Worm (Caenorhabditis elegans) whole organism, dauer: Measurements from ENCODE around the gene ZK945.6.

ENCODE experiments used
- unc-62 ChIP-seq: sonication (generic microtip); optimal IDR thresholded peaks from 2 replicates; lab custom pipeline; 2017; ENCODE audit warnings: missing biosample characterization, missing genetic modification reagents, missing genetic modification characterization

Gene ZK945.6

DNA sequence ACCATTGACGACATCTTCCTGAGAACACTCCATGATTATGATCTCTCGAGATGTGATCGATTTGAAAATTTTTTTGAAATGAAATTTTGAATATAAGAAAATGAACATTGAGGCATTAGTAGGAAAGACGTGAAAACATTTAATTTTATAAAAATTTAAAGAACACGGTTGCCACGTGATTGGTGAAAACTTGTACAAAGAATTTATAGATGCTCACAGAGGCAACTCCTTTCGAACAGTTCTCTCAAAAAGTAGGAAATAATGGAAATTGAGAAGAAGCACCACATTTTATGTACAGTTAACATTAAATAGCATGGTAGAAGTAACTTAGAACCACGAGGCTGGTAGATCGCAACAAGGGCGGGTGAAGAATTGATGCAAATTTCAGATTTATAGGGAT lies at the start of gene ZK945.6:
Gene ZK945.6 (minus strand): TSS at position 101 of the 400 bp plus-strand sequence.
- no peak for TF ChIP-seq unc-62 (GFP tag; lab: Kevin White, UChicago)

DNA sequence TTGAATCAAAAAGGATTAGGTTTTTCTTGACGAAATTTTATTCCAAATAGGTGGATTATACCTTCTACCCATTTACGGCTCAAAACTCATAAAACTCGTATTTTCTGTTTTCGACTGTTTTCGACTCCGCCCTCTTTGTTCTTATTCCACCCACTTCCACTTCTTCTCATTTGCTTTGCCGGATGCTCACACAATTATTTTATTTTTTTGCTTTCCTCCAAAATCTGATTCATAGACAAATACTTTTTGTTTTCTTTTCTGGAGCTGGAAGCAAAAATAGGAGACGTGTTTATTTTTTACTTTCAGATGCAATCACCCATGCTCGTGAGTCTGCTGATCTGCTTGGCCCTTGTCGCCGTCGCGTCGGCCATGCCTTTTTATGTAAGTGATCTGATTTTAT lies 48.3 kb upstream of the ZK945.6 start, which contains the start of gene nlp-63:
Gene nlp-63 (plus strand): TSS at position 301 of the 400 bp plus-strand sequence.
- no peak for TF ChIP-seq unc-62 (GFP tag; lab: Kevin White, UChicago)

DNA sequence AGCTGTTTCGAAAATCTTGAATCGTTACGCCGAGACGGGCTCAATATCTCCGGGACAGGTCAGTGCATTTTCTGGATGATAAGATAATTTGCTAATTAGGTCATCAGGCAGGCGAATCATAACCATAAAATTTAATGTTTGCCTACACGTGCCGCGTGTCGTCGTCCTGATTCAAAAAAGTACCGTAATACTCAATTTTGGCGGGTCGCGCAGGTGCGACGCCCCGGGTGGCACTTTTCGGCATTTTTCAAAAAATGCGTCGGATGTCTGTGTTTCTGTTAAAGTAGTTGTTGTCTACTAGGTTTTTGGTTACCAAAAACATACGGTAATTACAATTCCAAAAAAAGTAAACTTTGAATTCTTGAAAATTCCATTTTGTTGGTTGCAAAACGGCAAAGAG lies 40.7 kb upstream of the ZK945.6 start:
- TF ChIP-seq unc-62 (GFP tag; lab: Kevin White, UChicago) = no peak

DNA sequence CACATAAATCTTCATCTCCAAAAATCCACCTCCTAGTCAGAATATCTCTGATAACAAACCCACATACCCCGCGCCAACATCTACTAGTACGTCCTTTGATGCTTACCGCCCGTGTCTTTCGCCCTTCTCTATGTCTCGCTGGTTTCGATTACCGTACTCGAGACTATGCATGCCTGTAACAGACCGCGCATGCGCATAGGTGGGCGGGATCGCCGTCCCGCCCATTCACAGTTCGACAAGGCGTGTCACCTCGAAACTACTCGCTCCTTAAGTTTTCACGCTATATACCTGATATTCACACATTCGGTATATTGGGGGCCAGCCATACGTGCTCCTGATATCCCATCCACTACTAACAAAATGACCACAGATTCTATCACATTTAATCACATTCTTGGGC lies 39.7 kb upstream of the ZK945.6 start, which contains the start of gene pax-3:
Gene pax-3 (plus strand): TSS at position 83 of the 400 bp plus-strand sequence.
- no peak for TF ChIP-seq unc-62 (GFP tag; lab: Kevin White, UChicago)

DNA sequence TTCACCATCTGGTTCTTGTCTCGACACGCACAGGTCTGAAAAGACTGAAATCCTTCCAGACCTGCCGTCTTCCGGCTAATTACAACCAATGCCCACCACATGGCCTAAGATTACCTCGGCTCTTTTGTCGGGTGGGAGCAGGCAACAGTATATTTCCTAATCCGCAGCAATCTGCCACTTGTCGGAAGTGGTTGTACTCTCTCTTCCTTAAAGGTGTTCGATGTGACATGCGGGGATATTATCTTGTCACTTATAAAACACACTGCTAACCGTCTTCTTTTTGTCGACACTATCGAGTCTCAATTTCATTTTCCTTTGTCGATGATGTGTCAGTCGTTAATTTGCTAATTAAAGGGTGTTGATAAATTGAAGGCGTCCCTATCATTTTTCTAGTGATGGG lies 37.3 kb upstream of the ZK945.6 start, which contains the start of gene F27E5.3:
Gene F27E5.3 (minus strand): TSS at position 101 of the 400 bp plus-strand sequence.
- no peak for TF ChIP-seq unc-62 (GFP tag; lab: Kevin White, UChicago)

DNA sequence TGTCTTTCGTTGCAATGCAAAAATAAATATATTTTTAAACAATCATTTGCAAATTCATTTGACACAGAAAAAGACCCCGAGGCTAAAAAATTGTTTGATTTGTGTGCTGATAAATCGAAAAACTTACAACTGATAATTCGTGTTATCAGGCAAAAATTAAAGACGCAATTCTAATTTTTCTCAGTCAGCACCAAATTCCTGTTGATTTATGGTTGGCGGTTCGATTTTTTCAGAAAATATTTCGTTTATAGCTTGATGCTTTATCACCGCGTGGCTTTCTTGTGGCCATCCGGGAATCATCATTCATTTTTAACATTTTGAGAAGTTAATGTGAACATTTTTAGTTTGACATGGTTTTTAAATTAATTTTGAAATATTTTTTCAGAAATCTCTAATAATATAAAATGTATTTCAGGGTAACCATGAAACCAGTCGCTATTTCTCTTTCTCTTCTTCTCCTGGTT lies 32.4 kb upstream of the ZK945.6 start, which contains the start of gene asah-2:
Gene asah-2 (plus strand): TSS at position 414 of the 464 bp plus-strand sequence.
- TF ChIP-seq unc-62 (GFP tag; lab: Kevin White, UChicago) = no peak

DNA sequence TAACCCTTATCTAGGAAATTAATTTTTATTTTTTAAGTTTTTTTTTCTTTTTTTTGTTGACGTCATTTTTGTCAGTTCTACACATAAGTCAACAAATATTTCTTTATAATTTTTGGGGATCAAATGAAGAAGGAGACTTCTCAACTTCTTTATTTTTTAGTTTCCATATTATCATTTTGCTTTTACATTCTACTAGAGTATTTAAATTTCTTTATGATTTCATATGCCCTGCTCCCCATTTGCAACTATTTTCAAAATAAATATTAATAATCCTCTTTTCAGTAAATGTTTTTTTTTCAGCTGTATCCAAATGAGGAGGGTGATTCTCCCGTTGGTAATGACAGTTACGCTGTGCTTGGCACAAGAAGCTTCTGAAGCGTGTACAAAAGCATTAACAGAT lies 30.6 kb upstream of the ZK945.6 start, which contains the start of gene phg-1:
Gene phg-1 (plus strand): TSS at position 301 of the 400 bp plus-strand sequence.
- no peak for TF ChIP-seq unc-62 (GFP tag; lab: Kevin White, UChicago)

DNA sequence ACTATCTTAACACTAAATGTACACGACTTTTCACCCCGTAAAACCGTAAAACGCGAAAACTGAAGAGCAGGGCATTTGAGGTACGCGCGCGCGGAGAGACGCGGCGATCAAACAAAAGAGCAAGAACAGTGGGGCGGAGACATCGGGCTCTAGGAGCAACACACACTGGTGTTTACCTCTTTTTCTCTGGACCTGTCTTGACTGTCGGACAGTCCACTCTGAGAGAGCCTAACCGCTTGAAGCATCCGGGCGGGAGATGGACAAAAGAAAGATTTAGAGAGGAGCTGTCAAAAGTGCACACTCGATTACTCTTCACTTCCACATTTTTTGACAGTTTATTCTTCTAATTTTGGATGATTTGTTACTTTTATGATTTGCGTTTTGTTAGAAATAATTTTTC lies 30.0 kb upstream of the ZK945.6 start:
- TF ChIP-seq unc-62 (GFP tag; lab: Kevin White, UChicago) = no peak

DNA sequence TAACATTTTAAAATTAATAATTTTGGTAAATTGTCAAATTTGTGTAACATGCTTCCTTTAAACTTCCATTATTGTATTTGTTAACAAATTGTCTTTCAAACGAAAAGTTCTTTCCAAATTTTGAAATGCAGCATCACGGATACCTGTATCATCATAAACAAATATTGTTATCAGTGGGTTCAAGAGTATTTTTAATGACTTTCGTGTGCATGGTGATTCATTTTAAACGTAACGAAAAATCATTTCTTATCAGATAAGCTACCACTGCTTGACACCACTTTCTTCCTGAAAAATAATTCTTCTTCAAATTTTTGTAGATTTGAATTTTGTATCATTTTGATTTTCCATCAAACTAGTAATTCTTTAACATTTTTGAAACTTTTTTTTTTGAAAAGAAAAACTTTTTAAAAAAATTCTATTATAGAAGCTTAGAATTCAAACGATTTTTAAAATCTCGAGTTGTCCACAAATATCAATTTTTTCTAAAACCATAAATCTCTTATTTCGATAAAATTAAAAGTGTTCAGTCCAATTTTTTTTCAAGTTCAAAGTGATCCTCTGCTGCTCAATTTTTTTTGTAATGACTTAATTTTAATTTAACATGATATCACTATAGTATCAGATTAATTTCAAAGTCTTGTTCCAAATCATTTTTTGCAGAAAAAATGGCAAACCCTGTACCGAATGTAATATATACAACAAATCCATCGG lies 27.7 kb upstream of the ZK945.6 start, which contains the start of gene F27E5.9:
Gene F27E5.9 (plus strand): TSS at position 661 of the 711 bp plus-strand sequence.
- TF ChIP-seq unc-62 (GFP tag; lab: Kevin White, UChicago) = no peak

DNA sequence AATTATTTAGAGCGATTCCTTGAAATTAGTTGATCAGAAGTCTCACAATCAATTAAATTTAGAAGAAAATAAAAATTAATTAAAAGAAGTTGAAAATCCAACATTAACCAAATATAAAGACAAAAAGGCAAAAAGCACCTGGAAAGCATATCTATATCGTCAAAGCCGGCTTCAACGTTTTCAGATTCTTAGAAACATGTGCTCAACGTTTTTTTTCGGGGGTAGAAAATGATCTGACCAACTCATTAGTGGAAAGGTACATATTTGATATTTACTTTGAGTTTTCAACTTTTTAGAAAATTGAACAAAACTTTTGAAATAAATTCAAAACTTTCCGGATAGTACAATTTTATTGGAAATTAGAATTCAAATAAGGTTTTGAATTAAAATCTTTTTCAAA lies 26.0 kb upstream of the ZK945.6 start:
- TF ChIP-seq unc-62 (GFP tag; lab: Kevin White, UChicago) = no peak

DNA sequence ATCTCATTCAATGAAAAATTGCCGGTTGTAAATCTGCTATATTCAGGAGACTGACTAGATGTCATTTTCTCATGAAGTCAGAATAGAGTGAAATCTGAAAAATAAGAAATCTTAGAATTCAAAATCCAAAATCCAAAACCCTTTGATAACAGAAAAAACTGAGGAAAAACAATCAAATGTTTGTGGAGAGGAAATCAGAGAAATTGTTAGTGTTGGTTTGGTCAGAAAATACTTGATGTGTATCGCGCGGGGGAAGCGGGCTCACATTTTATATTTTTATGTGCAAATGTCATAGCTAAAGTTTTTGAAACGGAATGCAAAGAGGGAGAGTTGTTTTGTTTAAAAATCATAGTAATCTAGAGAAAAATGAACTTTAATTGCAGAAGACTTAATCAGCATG lies 25.0 kb upstream of the ZK945.6 start, which contains the start of gene F27E5.5:
Gene F27E5.5 (minus strand): TSS at position 101 of the 400 bp plus-strand sequence.
- TF ChIP-seq unc-62 (GFP tag; lab: Kevin White, UChicago) = no peak

DNA sequence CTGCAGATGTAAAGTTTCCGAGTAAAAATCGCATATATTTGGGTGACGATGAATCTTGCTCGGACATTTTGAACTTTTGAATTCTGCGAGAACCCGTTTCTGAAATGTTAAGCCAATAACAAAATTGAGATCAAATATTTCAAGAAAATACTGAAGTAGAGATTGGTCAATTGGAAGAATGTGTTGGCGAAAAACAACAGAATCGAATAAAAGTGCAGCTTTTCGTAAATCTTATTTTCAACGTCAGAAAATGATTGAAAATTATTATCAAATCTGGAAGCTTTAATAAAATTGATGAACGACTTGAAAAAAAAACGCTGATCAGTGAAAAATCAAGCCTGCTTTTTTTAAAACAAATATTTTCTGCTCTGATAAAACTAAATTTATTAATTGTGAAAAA lies 20.6 kb upstream of the ZK945.6 start, which contains the start of gene F27E5.8:
Gene F27E5.8 (minus strand): TSS at position 101 of the 400 bp plus-strand sequence.
- no peak for TF ChIP-seq unc-62 (GFP tag; lab: Kevin White, UChicago)

DNA sequence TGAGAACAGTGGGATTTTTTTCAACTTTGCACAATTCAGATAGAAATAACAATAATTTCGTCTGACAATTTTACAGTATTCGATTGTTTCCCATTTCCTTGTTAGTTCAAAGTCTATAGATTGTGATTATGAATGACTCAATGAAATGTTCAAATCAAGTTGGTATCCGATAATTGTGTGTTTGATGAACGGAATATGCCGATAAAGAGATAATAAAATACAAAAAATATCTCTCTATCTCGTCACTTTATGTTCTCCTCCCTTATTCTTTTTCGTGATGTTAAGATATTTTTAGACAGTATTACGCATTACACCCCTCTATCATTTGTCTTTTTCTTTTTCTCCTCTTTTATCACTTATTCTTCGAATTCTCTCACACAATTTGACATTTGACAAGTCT lies 15.7 kb upstream of the ZK945.6 start, which contains the start of gene F27E5.7:
Gene F27E5.7 (plus strand): TSS at position 301 of the 400 bp plus-strand sequence.
- TF ChIP-seq unc-62 (GFP tag; lab: Kevin White, UChicago) = no peak

DNA sequence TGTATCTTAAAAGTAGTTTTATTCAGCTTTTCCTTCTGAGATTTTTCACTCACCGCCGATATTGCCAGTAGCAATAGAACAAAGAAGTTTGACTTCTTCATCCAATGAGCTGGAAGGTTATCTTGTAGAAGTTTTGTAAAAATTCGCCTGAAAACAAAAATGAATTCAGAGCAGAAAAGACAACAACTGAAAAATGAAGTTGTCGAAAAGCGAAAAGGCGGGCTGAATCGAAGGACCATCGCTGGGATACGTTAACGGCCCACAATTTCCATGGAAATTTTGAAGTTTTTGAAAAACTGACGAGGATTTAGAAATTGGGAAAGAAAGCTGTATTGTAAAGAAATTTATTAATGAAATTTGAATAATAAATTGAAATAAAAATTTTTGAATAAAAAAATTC lies 15.0 kb upstream of the ZK945.6 start, which contains the start of gene lov-1:
Gene lov-1 (minus strand): TSS at position 101 of the 400 bp plus-strand sequence.
- TF ChIP-seq unc-62 (GFP tag; lab: Kevin White, UChicago) = no peak

DNA sequence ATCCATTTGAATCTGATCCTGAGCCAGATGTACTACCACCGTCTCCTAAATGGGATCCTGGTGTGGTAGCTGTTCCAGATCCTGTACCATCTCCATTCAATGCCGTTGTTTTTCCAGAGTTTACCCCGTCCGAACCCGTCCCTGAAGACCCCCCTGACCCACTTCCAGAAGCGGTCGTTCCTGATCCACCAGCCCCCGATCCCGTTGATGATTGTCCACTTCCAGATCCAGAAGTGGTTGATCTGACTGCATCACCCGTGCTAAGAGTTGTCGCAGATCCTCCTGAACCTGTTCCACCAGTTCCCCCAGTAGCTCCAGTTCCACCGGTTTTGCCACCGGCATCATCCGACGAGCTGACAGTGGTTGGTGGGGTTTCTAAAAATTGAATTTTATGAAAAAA lies 9.9 kb upstream of the ZK945.6 start:
- no peak for TF ChIP-seq unc-62 (GFP tag; lab: Kevin White, UChicago)

DNA sequence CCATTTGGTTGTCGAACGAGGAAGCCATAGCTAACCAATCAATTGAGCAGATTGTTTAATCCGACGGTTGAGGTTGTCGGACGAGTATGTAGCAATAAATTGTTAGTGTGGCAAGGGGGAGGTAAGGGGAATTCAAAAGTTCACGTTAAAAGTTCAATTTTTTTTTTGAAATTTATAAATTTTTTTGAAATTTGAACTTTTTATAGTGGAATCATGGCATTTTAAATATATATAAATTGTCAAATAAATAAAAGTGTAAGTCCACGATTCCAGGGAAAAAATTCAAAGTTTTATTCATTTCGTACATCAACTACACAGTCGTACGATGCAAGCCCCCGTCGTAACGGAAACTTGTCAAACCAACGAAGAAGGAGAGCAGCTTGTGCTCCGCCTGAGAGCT lies 1.6 kb upstream of the ZK945.6 start, which contains the start of the genes ZK945.7 and ZK945.8:
Gene ZK945.7 (minus strand): TSS at position 101 of the 400 bp plus-strand sequence.
Gene ZK945.8 (plus strand): TSS at position 275 of the 400 bp plus-strand sequence.
- TF ChIP-seq unc-62 (GFP tag; lab: Kevin White, UChicago) = no peak
